Worm (Caenorhabditis elegans) whole organism, L1 larva: ENCODE results near the gene vha-1.

Experiments
- aly-2 ChIP-seq: fragments of 150-350 bp; optimal IDR thresholded peaks from 2 replicates; lab custom pipeline; 2014; ENCODE audit warnings: missing biosample characterization, missing genetic modification characterization
- ama-1 ChIP-seq: fragments of 150-350 bp; optimal IDR thresholded peaks from 2 replicates; lab custom pipeline; 2014
- elt-3 ChIP-seq, 6 experiments: fragments of 150-350 bp in 1 of 6; sonication (generic microtip); optimal IDR thresholded peaks; 2 replicates each; lab custom pipeline; 2017 to 2018; ENCODE audit warnings: missing biosample characterization in 6 of 6, missing genetic modification characterization in 6 of 6, inconsistent platforms in 1 of 6
- grh-1 ChIP-seq: fragments of 200-800 bp; sonication (Bioruptor generic); IDR thresholded peaks from 2 replicates; pipeline ENCODE4 v1.3.6; 2022; ENCODE audit warnings: missing genetic modification reagents, missing genetic modification characterization, missing compliant biosample characterization
- mep-1 ChIP-seq: fragments of 150-350 bp; optimal IDR thresholded peaks from 2 replicates; lab custom pipeline; 2014; ENCODE audit warnings: missing biosample characterization, missing genetic modification characterization
- nhr-77 ChIP-seq: fragments of 150-350 bp; optimal IDR thresholded peaks from 2 replicates; lab custom pipeline; 2014; ENCODE audit warnings: missing biosample characterization, missing genetic modification characterization
- nhr-84 ChIP-seq: sonication (generic microtip); optimal IDR thresholded peaks from 2 replicates; lab custom pipeline; 2017; ENCODE audit warnings: missing biosample characterization, missing genetic modification characterization
- pag-3 ChIP-seq: sonication (generic microtip); optimal IDR thresholded peaks from 2 replicates; lab custom pipeline; 2017; ENCODE audit warnings: missing genetic modification characterization, mild to moderate bottlenecking, missing compliant biosample characterization, antibody characterized with exemption, borderline replicate concordance; ENCODE audit not compliant: insufficient read depth
- snpc-4 ChIP-seq: fragments of 150-350 bp; optimal IDR thresholded peaks from 2 replicates; lab custom pipeline; 2014; ENCODE audit warnings: missing biosample characterization, missing genetic modification characterization
- vab-15 ChIP-seq: sonication (generic microtip); optimal IDR thresholded peaks from 2 replicates; lab custom pipeline; 2017; ENCODE audit warnings: missing genotype, mild to moderate bottlenecking, missing genetic modification characterization, missing compliant biosample characterization

DNA sequence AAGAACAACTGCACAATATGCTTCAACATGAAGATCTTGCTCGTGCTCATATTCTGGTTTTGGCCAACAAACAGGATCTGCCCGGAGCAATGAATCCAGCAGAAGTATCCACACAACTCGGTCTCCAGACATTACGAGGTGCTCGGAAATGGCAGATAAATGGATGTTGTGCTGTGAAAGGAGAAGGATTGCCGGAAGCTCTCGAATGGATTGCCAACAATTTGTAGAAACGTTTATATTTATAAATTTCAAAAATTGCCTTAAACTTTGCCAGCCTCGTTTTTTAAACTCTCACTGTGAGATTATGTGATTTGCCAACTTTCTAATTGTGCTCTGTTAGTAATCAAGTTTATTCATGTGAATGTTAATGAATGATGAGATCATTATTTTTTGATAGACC is 42.7 kb downstream of the vha-1 start:
- no peak for TF ChIP-seq snpc-4 (tag; lab: Kevin White, UChicago)
- no peak for TF ChIP-seq mep-1 (tag; lab: Kevin White, UChicago)
- TF ChIP-seq ama-1 (lab: Kevin White, UChicago): no peak
- TF ChIP-seq grh-1 (GFP tag; lab: Robert Waterston, UW): no peak
- no peak for TF ChIP-seq aly-2 (tag; lab: Kevin White, UChicago)
- no peak for TF ChIP-seq vab-15 (tag; lab: Kevin White, UChicago)
- no peak for TF ChIP-seq pag-3 (tag; lab: Kevin White, UChicago)
- no peak for TF ChIP-seq nhr-77 (tag; lab: Kevin White, UChicago)
- TF ChIP-seq elt-3 (tag; optimal IDR thresholded peaks at IDR 0.05; lab: Kevin White, UChicago): no peak
- TF ChIP-seq nhr-84 (tag; lab: Kevin White, UChicago): no peak
